Worm (Caenorhabditis elegans) whole organism, L1 larva: ENCODE measurements around the gene ipla-5.
"Not testable (repeated sequence)": the region's sequence is repeated elsewhere in the genome, so short reads cannot be mapped to it uniquely, and the experiment has no call there.

Experiments used
- aha-1 ChIP-seq: fragments of 150-350 bp; optimal IDR thresholded peaks from 2 replicates; lab custom pipeline; 2014; ENCODE audit warnings: missing biosample characterization, missing genetic modification characterization
- alr-1 ChIP-seq: fragments of 200-800 bp; sonication (Bioruptor generic); optimal IDR thresholded peaks from 2 replicates; lab custom pipeline; 2018; ENCODE audit warnings: borderline replicate concordance, mild to moderate bottlenecking, missing genetic modification characterization, missing compliant biosample characterization
- aly-2 ChIP-seq: fragments of 150-350 bp; optimal IDR thresholded peaks from 2 replicates; lab custom pipeline; 2014; ENCODE audit warnings: missing biosample characterization, missing genetic modification characterization
- ama-1 ChIP-seq: fragments of 150-350 bp; optimal IDR thresholded peaks from 2 replicates; lab custom pipeline; 2014
- blmp-1 ChIP-seq: fragments of 150-350 bp; optimal IDR thresholded peaks from 2 replicates; lab custom pipeline; 2014; ENCODE audit warnings: missing biosample characterization, missing genetic modification characterization
- ces-1 ChIP-seq: fragments of 150-350 bp; optimal IDR thresholded peaks from 2 replicates; lab custom pipeline; 2014; ENCODE audit warnings: missing biosample characterization, missing genetic modification reagents, missing genetic modification characterization
- dpl-1 ChIP-seq, 3 experiments: fragments of 150-350 bp in 2 of 3; sonication (generic microtip) in 1 of 3; optimal IDR thresholded peaks; 2 replicates each; lab custom pipeline; 2014 to 2017; ENCODE audit warnings: missing biosample characterization in 3 of 3, missing genetic modification characterization in 3 of 3, missing genetic modification reagents in 3 of 3
- efl-1 ChIP-seq, 4 experiments: fragments of 150-350 bp; optimal IDR thresholded peaks in 3 of 4; peaks in 1 of 4; 1 replicate in 1 of 4; 2 replicates in 3 of 4; lab custom pipeline; 2014; ENCODE audit warnings: missing biosample characterization in 2 of 4, missing genetic modification characterization in 2 of 4, missing genetic modification reagents in 2 of 4
- egl-27 ChIP-seq, 2 experiments: fragments of 150-350 bp in 1 of 2; sonication (generic microtip); optimal IDR thresholded peaks; 3 replicates each; lab custom pipeline; 2017 to 2018; ENCODE audit warnings: missing biosample characterization in 2 of 2, missing genetic modification characterization in 2 of 2, missing genetic modification reagents in 2 of 2
- elt-3 ChIP-seq, 6 experiments: fragments of 150-350 bp in 1 of 6; sonication (generic microtip); optimal IDR thresholded peaks; 2 replicates each; lab custom pipeline; 2017 to 2018; ENCODE audit warnings: missing biosample characterization in 6 of 6, missing genetic modification characterization in 6 of 6, inconsistent platforms in 1 of 6
- ets-5 ChIP-seq: fragments of 200-800 bp; sonication (Bioruptor generic); IDR thresholded peaks from 2 replicates; pipeline ENCODE4 v1.3.6; 2022; ENCODE audit warnings: missing genetic modification characterization, missing compliant biosample characterization
- fkh-10 ChIP-seq: sonication (generic microtip); optimal IDR thresholded peaks from 2 replicates; lab custom pipeline; 2017; ENCODE audit warnings: missing biosample characterization, missing genetic modification reagents, missing genetic modification characterization
- fkh-4 ChIP-seq: sonication (generic microtip); optimal IDR thresholded peaks from 2 replicates; lab custom pipeline; 2016; ENCODE audit warnings: missing compliant biosample characterization, missing genetic modification characterization, borderline replicate concordance
- fkh-8 ChIP-seq: sonication (generic microtip); optimal IDR thresholded peaks from 2 replicates; lab custom pipeline; 2016; ENCODE audit warnings: mild to moderate bottlenecking, missing genetic modification characterization, missing compliant biosample characterization
- hlh-4 ChIP-seq: sonication (generic microtip); optimal IDR thresholded peaks from 2 replicates; lab custom pipeline; 2016; ENCODE audit warnings: mild to moderate bottlenecking, missing genetic modification characterization, missing compliant biosample characterization
- isw-1 ChIP-seq: fragments of 200-800 bp; sonication (Bioruptor generic); IDR thresholded peaks from 2 replicates; pipeline ENCODE4 v1.3.6; 2022; ENCODE audit warnings: missing genetic modification characterization, missing compliant biosample characterization
- jun-1 ChIP-seq: fragments of 150-350 bp; optimal IDR thresholded peaks from 2 replicates; lab custom pipeline; 2014; ENCODE audit warnings: missing biosample characterization, missing genetic modification reagents, missing genetic modification characterization
- lin-13 ChIP-seq: fragments of 150-350 bp; optimal IDR thresholded peaks from 2 replicates; lab custom pipeline; 2014; ENCODE audit warnings: missing biosample characterization, missing genetic modification reagents, missing genetic modification characterization
- lin-35 ChIP-seq, 2 experiments: fragments of 150-350 bp; optimal IDR thresholded peaks; 2 replicates each; lab custom pipeline; 2014; ENCODE audit warnings: missing biosample characterization in 2 of 2, missing genetic modification characterization in 2 of 2, missing genetic modification reagents in 2 of 2
- mep-1 ChIP-seq: fragments of 150-350 bp; optimal IDR thresholded peaks from 2 replicates; lab custom pipeline; 2014; ENCODE audit warnings: missing biosample characterization, missing genetic modification characterization
- nhr-11 ChIP-seq: fragments of 150-350 bp; optimal IDR thresholded peaks from 2 replicates; lab custom pipeline; 2014; ENCODE audit warnings: missing biosample characterization, missing genetic modification characterization
- nhr-19 ChIP-seq: fragments of 200-800 bp; sonication (Bioruptor generic); conservative IDR thresholded peaks from 2 replicates; pipeline ENCODE4 v1.3.6; 2022; ENCODE audit warnings: missing genetic modification characterization, missing compliant biosample characterization
- nhr-20 ChIP-seq: sonication (generic microtip); optimal IDR thresholded peaks from 2 replicates; lab custom pipeline; 2016; ENCODE audit warnings: mild to moderate bottlenecking, missing genetic modification characterization, missing compliant biosample characterization
- nhr-76 ChIP-seq: sonication (generic microtip); optimal IDR thresholded peaks from 2 replicates; lab custom pipeline; 2017; ENCODE audit warnings: missing biosample characterization, missing genetic modification characterization
- nhr-84 ChIP-seq: sonication (generic microtip); optimal IDR thresholded peaks from 2 replicates; lab custom pipeline; 2017; ENCODE audit warnings: missing biosample characterization, missing genetic modification characterization
- pag-3 ChIP-seq: sonication (generic microtip); optimal IDR thresholded peaks from 2 replicates; lab custom pipeline; 2017; ENCODE audit warnings: missing genetic modification characterization, mild to moderate bottlenecking, missing compliant biosample characterization, antibody characterized with exemption, borderline replicate concordance; ENCODE audit not compliant: insufficient read depth
- pqm-1 ChIP-seq: sonication (generic microtip); optimal IDR thresholded peaks from 3 replicates; lab custom pipeline; 2017; ENCODE audit warnings: missing biosample characterization, missing genetic modification characterization
- skn-1 ChIP-seq: fragments of 150-350 bp; optimal IDR thresholded peaks from 2 replicates; lab custom pipeline; 2014; ENCODE audit warnings: missing biosample characterization, missing genetic modification characterization
- snu-23 ChIP-seq: sonication (generic microtip); optimal IDR thresholded peaks from 2 replicates; lab custom pipeline; 2016; ENCODE audit warnings: missing genetic modification characterization, missing compliant biosample characterization
- sox-4 ChIP-seq: sonication (generic microtip); optimal IDR thresholded peaks from 2 replicates; lab custom pipeline; 2016; ENCODE audit warnings: missing genetic modification characterization, missing compliant biosample characterization
- sptf-1 ChIP-seq: fragments of 150-350 bp; optimal IDR thresholded peaks from 2 replicates; lab custom pipeline; 2014; ENCODE audit warnings: missing biosample characterization, missing genetic modification characterization
- swsn-7 ChIP-seq: sonication (generic microtip); optimal IDR thresholded peaks from 2 replicates; lab custom pipeline; 2016; ENCODE audit warnings: missing genetic modification characterization, missing compliant biosample characterization
- vab-15 ChIP-seq: sonication (generic microtip); optimal IDR thresholded peaks from 2 replicates; lab custom pipeline; 2017; ENCODE audit warnings: missing genotype, mild to moderate bottlenecking, missing genetic modification characterization, missing compliant biosample characterization

ipla-5 gene

DNA sequence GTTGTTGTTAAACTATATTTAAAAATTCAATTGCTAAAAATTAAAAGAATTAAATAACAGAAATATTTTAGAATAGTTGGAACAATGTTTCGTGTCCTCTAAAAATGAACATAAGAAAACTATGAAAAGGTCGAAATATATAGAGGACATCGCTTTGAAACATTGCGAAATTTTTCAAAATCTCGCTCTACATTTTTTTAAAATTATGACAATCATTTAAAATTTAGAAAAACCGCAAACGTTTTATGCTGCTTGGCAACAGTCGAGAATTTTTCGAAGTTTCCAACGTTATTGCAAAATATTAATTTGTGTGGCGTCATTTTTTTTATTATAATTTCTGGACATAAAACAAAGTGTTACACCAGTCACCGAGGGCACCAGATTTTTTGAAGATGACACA lies at the start of gene ipla-5, which contains the start of gene parg-2:
Gene ipla-5, plus strand, starts transcription at position 216 of the 400 bp plus-strand sequence.
Gene parg-2, minus strand, starts transcription at position 101 of the 400 bp plus-strand sequence.
- not testable (repeated sequence) for TF ChIP-seq pqm-1, jun-1, aha-1 (tag; lab: Kevin White, UChicago)
- TF ChIP-seq, all 84 proteins: peak for 0; not testable (repeated sequence) for 84

DNA sequence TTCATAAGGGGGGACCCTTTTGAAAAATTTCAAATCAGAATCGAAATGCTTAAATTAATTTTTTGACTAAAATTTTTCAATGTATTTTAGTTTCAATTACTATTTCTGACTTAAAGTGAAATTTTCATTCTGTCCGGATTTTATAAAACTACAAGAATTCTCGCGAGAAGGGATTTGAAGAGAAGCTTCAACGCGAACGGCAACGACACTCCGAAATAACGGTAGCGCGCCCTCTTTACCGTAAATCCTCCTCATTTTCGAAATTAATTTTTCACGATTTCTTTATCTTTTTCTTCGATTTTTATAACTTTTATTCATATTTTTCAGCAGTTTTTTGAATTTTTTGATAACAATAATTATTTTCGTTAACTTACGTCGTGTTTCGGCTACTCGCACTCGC lies 49.3 kb upstream of the ipla-5 start:
- no peak for TF ChIP-seq fkh-10 (GFP tag; lab: Kevin White, UChicago)
- peak in 1 of 3 experiments; percentile 15 for TF ChIP-seq dpl-1 (GFP tag; optimal IDR thresholded peaks at IDR 0.05; lab: Kevin White, UChicago)
- TF ChIP-seq efl-1 (optimal IDR thresholded peaks at IDR 0.05; lab: Kevin White, UChicago): no peak
- peak in 1 of 2 experiments; percentile 29 for TF ChIP-seq efl-1 (GFP tag; optimal IDR thresholded peaks at IDR 0.05 in 1 of 2; lab: Kevin White, UChicago)
- TF ChIP-seq nhr-19 (GFP tag; lab: Robert Waterston, UW): no peak
- TF ChIP-seq lin-35 (GFP tag; optimal IDR thresholded peaks at IDR 0.05; lab: Kevin White, UChicago): peak in 1 of 2 experiments; percentile 4
- no peak for TF ChIP-seq sptf-1 (tag; lab: Kevin White, UChicago)

DNA sequence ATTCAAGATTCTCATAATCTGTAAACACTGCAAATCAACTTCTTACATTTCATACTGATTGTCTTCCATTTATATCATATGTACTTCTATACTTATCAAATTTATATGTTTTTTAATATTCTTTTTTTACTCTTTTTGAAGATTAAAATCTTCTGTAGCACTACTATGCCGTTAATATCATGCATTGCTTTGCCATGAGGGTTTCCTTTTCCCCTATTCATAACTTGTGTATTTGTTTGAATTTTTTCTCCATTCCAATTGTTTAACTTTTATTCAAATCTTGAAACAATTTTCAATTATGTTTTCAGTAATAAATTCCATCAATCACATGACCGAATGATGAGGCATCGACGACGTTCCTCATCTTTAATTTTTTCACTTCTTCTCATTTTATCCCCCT lies 46.4 kb upstream of the ipla-5 start, which contains the start of gene cdh-5:
Gene cdh-5, plus strand, starts transcription at position 301 of the 400 bp plus-strand sequence.
- TF ChIP-seq swsn-7 (tag; lab: Kevin White, UChicago): no peak

DNA sequence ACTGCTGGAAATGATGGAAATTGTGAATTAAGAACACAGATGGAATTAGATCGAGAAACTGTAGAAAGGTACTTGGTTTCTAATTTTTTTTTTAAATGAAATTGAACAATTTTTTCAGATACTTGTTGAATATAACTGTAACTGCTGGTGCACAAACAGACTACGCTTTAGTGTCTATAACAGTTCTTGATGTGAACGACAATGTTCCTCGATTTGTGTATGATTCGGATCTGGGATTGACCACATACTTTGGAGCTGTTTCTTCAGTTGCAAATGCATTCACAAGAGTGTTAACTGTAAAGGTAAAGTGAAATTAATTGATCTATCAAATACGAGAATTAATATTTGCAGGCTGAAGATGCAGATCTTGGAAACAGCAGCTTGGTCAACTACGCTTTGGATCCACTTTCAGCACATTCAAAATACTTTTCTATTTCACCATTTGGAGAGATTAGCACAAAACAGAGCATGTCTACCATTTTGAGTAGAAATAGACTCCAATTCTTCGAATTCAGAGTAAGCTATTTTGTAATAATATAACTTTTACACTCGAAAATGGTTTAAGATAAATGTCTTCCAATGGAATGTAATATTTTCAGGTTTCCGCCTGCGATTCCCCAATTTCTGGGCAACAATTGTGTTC lies 41.2 kb upstream of the ipla-5 start:
- no peak for TF ChIP-seq fkh-10 (GFP tag; lab: Kevin White, UChicago)
- no peak for TF ChIP-seq efl-1 (optimal IDR thresholded peaks at IDR 0.05; lab: Kevin White, UChicago)
- peak in 1 of 2 experiments; percentile 26 for TF ChIP-seq efl-1 (GFP tag; optimal IDR thresholded peaks at IDR 0.05 in 1 of 2; lab: Kevin White, UChicago)
- TF ChIP-seq nhr-20 (tag; lab: Kevin White, UChicago): no peak

- TF ChIP-seq isw-1 (GFP tag; lab: Robert Waterston, UW) (no peak), sox-4 (no peak), pqm-1 (tag; lab: Kevin White, UChicago) (no peak), blmp-1 (no peak), aly-2 (tag; lab: Kevin White, UChicago) (no peak), mep-1 (tag; lab: Kevin White, UChicago) (no peak), swsn-7 (tag; lab: Kevin White, UChicago) (no peak), pag-3 (tag; lab: Kevin White, UChicago) (no peak), snu-23 (GFP tag; lab: Kevin White, UChicago) (no peak), nhr-19 (GFP tag; lab: Robert Waterston, UW) (no peak), skn-1 (tag; lab: Kevin White, UChicago) (no peak), elt-3 (tag; optimal IDR thresholded peaks at IDR 0.05; lab: Kevin White, UChicago) (no peak), egl-27 (tag; optimal IDR thresholded peaks at IDR 0.05; lab: Kevin White, UChicago) (no peak), ets-5 (GFP tag; lab: Robert Waterston, UW) (no peak), nhr-84 (no peak), ama-1 (lab: Kevin White, UChicago) (no peak), aha-1 (tag; lab: Kevin White, UChicago) (no peak), fkh-4 (tag; lab: Kevin White, UChicago) (no peak)
These were observed 37.7 kb upstream of the ipla-5 start, which contains the start of gene F08B4.8 for ce11 chrIV:8677303-8677702. F08B4.8 (plus strand) TSS chrIV:8677603.

DNA sequence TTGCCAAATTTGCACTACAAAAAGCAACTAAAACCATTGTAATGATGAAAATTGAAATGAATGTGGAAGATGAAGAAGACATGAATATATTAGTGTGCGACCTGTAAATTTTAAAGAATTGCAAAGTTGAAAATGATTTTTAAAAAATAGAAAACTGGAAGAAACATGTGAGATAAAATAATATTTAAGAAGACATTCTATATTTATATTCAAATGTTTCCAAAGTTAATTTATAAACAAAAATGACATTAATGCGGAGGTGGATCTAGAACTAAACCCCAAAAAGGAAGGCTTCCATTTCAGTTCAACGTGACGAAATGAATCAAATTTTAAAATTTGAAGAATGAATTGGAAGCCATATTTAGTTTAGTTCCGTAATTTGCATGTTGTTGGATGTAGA lies 35.8 kb upstream of the ipla-5 start, which contains the start of gene nlp-60:
Gene nlp-60, minus strand, starts transcription at position 101 of the 400 bp plus-strand sequence.
- TF ChIP-seq aly-2 (tag; lab: Kevin White, UChicago) (no peak), ces-1 (no peak), isw-1 (GFP tag; lab: Robert Waterston, UW) (no peak), nhr-11 (tag; lab: Kevin White, UChicago) (no peak), nhr-19 (GFP tag; lab: Robert Waterston, UW) (no peak), alr-1 (tag; lab: Kevin White, UChicago) (no peak), hlh-4 (tag; lab: Kevin White, UChicago) (no peak), fkh-8 (no peak), lin-13 (GFP tag; lab: Kevin White, UChicago) (no peak), nhr-76 (tag; lab: Kevin White, UChicago) (no peak), vab-15 (tag; lab: Kevin White, UChicago) (no peak), mep-1 (tag; lab: Kevin White, UChicago) (no peak)
